Fruit fly (Drosophila melanogaster) whole organism, prepupa: ENCODE measurements around the gene CG46516.
"Not testable (repeated sequence)": the region's sequence is repeated elsewhere in the genome, so short reads cannot be mapped to it uniquely, and the experiment has no call there.

ENCODE experiments used
- CG1621 ChIP-seq: fragments of 200-800 bp; sonication (Bioruptor generic); optimal IDR thresholded peaks from 3 replicates; lab custom pipeline; 2018; ENCODE audit warnings: missing biosample characterization, mild to moderate bottlenecking, missing genetic modification characterization
- CG3919 ChIP-seq: fragments of 200-800 bp; sonication (Bioruptor generic); optimal IDR thresholded peaks from 3 replicates; lab custom pipeline; 2016; ENCODE audit warnings: missing biosample characterization, missing genetic modification characterization
- CG8119 ChIP-seq: fragments of 200-800 bp; sonication (Bioruptor generic); IDR thresholded peaks from 3 replicates; pipeline ENCODE4 v1.3.6; 2022; ENCODE audit warnings: missing biosample characterization, missing genetic modification characterization
- CG8632 ChIP-seq: fragments of 200-800 bp; sonication (Bioruptor generic); optimal IDR thresholded peaks from 3 replicates; lab custom pipeline; 2016; ENCODE audit warnings: missing biosample characterization, missing genetic modification characterization
- CG9139 ChIP-seq: fragments of 200-800 bp; sonication (Bioruptor generic); optimal IDR thresholded peaks from 3 replicates; lab custom pipeline; 2017; ENCODE audit warnings: missing biosample characterization, mild to moderate bottlenecking, missing genetic modification characterization
- Eip75B ChIP-seq: fragments of 200-800 bp; sonication (Bioruptor generic); optimal IDR thresholded peaks from 3 replicates; lab custom pipeline; 2016; ENCODE audit warnings: missing biosample characterization, missing genetic modification characterization
- Ets96B ChIP-seq: fragments of 200-800 bp; optimal IDR thresholded peaks from 2 replicates; lab custom pipeline; 2019; ENCODE audit warnings: missing biosample characterization, mild to moderate bottlenecking, missing genetic modification characterization, moderate library complexity
- Gug ChIP-seq: fragments of 200-800 bp; sonication (Bioruptor generic); IDR thresholded peaks from 2 replicates; pipeline ENCODE4 v1.3.6; 2022; ENCODE audit warnings: missing biosample characterization, missing genetic modification characterization
- Lpt ChIP-seq: fragments of 200-800 bp; sonication (Bioruptor generic); optimal IDR thresholded peaks from 3 replicates; lab custom pipeline; 2016; ENCODE audit warnings: missing biosample characterization, missing genetic modification characterization
- OdsH ChIP-seq: fragments of 200-800 bp; sonication (Bioruptor generic); optimal IDR thresholded peaks from 3 replicates; lab custom pipeline; 2016; ENCODE audit warnings: missing biosample characterization, missing genetic modification characterization
- Smox ChIP-seq: fragments of 200-800 bp; sonication (Bioruptor generic); optimal IDR thresholded peaks from 3 replicates; lab custom pipeline; 2016; ENCODE audit warnings: missing biosample characterization, missing genetic modification characterization
- Sox102F ChIP-seq: fragments of 200-800 bp; sonication (Bioruptor generic); optimal IDR thresholded peaks from 2 replicates; lab custom pipeline; 2016; ENCODE audit warnings: missing biosample characterization, mild to moderate bottlenecking, missing genetic modification characterization
- Sox14 ChIP-seq: fragments of 200-800 bp; sonication (Bioruptor generic); optimal IDR thresholded peaks from 3 replicates; lab custom pipeline; 2016; ENCODE audit warnings: missing biosample characterization, missing genetic modification characterization
- cyc ChIP-seq: fragments of 200-800 bp; sonication (Bioruptor generic); optimal IDR thresholded peaks from 3 replicates; lab custom pipeline; 2016; ENCODE audit warnings: missing biosample characterization, missing genetic modification characterization
- dac ChIP-seq: fragments of 200-800 bp; sonication (Bioruptor generic); optimal IDR thresholded peaks from 2 replicates; lab custom pipeline; 2017; ENCODE audit warnings: missing biosample characterization, mild to moderate bottlenecking, missing genetic modification characterization
- fkh ChIP-seq: fragments of 200-800 bp; sonication (Bioruptor generic); optimal IDR thresholded peaks from 3 replicates; lab custom pipeline; 2017; ENCODE audit warnings: missing biosample characterization, mild to moderate bottlenecking, missing genetic modification characterization, moderate library complexity
- svp ChIP-seq: fragments of 200-800 bp; sonication (Bioruptor generic); peaks from one replicate; lab custom pipeline; 2016; ENCODE audit warnings: missing biosample characterization, missing genetic modification characterization

Gene CG46516

DNA sequence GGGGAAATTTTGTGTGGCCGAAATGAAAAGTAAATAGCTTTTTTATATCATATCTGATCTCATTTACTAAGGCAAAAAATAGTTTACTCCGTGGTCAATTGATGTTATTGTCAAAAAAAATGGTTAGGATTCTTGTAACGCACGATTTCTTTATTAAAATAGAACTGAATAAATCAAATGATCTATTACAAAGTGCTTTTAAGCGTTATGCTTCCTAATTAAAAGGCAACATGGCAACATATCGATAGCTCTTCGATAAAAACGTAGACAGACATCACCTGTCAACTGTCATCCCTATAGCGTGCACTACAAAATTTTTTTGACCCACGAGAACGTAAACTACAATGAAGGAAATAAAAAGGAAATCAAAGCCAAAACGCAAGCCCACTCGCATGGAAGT, 5.0 kb downstream of the CG46516 start, which contains the start of gene CG46517:
Gene CG46517 (plus strand): TSS at position 301 of the 400 bp plus-strand sequence.
- TF ChIP-seq Gug; dac (GFP tag; lab: Kevin White, UChicago); CG9139: not testable (repeated sequence)

DNA sequence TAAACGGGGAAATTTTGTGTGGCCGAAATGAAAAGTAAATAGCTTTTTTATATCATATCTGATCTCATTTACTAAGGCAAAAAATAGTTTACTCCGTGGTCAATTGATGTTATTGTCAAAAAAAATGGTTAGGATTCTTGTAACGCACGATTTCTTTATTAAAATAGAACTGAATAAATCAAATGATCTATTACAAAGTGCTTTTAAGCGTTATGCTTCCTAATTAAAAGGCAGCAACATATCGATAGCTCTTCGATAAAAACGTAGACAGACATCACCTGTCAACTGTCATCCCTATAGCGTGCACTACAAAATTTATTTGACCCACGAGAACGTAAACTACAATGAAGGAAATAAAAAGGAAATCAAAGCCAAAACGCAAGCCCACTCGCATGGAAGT, 14.1 kb downstream of the CG46516 start, which contains the start of gene CG46518:
Gene CG46518 (plus strand): TSS at position 301 of the 400 bp plus-strand sequence.
- not testable (repeated sequence) for TF ChIP-seq Sox14, svp, CG3919 (GFP tag; lab: Kevin White, UChicago)
- TF ChIP-seq, all 60 proteins: peak for 0; not testable (repeated sequence) for 60

dm6 chrX:22231270-22231669, 19.1 kb downstream of the CG46516 start, which contains the start of gene CG46519:
TSS of gene CG46519 (plus strand) at chrX:22231570.
- not testable (repeated sequence) for TF ChIP-seq OdsH; CG8119 (GFP tag; lab: Robert Waterston, UW); Sox14 (GFP tag; lab: Kevin White, UChicago)

dm6 chrX:22236265-22236664, 24.1 kb downstream of the CG46516 start, which contains the start of gene CG46520:
TSS of gene CG46520 (plus strand) at chrX:22236565.
- TF ChIP-seq Sox102F; Ets96B (tag; lab: Kevin White, UChicago); Smox (GFP tag; lab: Kevin White, UChicago): not testable (repeated sequence)

DNA sequence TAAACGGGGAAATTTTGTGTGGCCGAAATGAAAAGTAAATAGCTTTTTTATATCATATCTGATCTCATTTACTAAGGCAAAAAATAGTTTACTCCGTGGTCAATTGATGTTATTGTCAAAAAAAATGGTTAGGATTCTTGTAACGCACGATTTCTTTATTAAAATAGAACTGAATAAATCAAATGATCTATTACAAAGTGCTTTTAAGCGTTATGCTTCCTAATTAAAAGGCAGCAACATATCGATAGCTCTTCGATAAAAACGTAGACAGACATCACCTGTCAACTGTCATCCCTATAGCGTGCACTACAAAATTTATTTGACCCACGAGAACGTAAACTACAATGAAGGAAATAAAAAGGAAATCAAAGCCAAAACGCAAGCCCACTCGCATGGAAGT, 29.1 kb downstream of the CG46516 start, which contains the start of gene CG46521:
Gene CG46521 (plus strand): TSS at position 301 of the 400 bp plus-strand sequence.
- TF ChIP-seq Eip75B (GFP tag; lab: Kevin White, UChicago); Lpt (GFP tag; lab: Kevin White, UChicago); Gug: not testable (repeated sequence)

DNA sequence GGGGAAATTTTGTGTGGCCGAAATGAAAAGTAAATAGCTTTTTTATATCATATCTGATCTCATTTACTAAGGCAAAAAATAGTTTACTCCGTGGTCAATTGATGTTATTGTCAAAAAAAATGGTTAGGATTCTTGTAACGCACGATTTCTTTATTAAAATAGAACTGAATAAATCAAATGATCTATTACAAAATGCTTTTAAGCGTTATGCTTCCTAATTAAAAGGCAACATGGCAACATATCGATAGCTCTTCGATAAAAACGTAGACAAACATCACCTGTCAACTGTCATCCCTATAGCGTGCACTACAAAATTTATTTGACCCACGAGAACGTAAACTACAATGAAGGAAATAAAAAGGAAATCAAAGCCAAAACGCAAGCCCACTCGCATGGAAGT, 34.2 kb downstream of the CG46516 start, which contains the start of gene CG46522:
Gene CG46522 (plus strand): TSS at position 301 of the 400 bp plus-strand sequence.
- not testable (repeated sequence) for TF ChIP-seq Ets96B (tag; lab: Kevin White, UChicago); fkh; CG9139

DNA sequence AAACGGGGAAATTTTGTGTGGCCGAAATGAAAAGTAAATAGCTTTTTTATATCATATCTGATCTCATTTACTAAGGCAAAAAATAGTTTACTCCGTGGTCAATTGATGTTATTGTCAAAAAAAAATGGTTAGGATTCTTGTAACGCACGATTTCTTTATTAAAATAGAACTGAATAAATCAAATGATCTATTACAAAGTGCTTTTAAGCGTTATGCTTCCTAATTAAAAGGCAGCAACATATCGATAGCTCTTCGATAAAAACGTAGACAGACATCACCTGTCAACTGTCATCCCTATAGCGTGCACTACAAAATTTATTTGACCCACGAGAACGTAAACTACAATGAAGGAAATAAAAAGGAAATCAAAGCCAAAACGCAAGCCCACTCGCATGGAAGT, 39.2 kb downstream of the CG46516 start, which contains the start of gene CG41562:
Gene CG41562 (plus strand): TSS at position 301 of the 400 bp plus-strand sequence.
- not testable (repeated sequence) for TF ChIP-seq cyc (GFP tag; lab: Kevin White, UChicago); CG8632 (GFP tag; lab: Kevin White, UChicago); CG1621 (tag; lab: Kevin White, UChicago)
